Fruit fly (Drosophila melanogaster) Kc167 (cell line): Measurements from ENCODE around the gene Mcm2.

Source experiments
- Myc ChIP-seq: fragments of >200 bp; optimal IDR thresholded peaks from 2 replicates; lab custom pipeline; 2017; ENCODE audit warnings: missing external identifiers
- Sin3A ChIP-seq: fragments of >200 bp; optimal IDR thresholded peaks from 2 replicates; lab custom pipeline; 2018; ENCODE audit warnings: missing external identifiers
- h ChIP-seq: fragments of >200 bp; optimal IDR thresholded peaks from 3 replicates; lab custom pipeline; 2018; ENCODE audit warnings: missing external identifiers
- insv ChIP-seq: fragments of >200 bp; optimal IDR thresholded peaks from 3 replicates; lab custom pipeline; 2018; ENCODE audit warnings: missing external identifiers
- psq ChIP-seq: fragments of >200 bp; optimal IDR thresholded peaks from 2 replicates; lab custom pipeline; 2017; ENCODE audit warnings: missing external identifiers
- ttk ChIP-seq: sonication (Bioruptor generic); optimal IDR thresholded peaks from 2 replicates; lab custom pipeline; 2017; ENCODE audit warnings: missing external identifiers

The Mcm2 gene

dm6 chr3R:8239472-8240301 lies 25.1 kb upstream of the Mcm2 start:
- no peak for TF ChIP-seq insv (lab: Kevin White, UChicago)
- TF ChIP-seq psq (lab: Kevin White, UChicago): no peak
- no peak for TF ChIP-seq Myc (lab: Kevin White, UChicago)
- no peak for TF ChIP-seq h (lab: Kevin White, UChicago)
- no peak for TF ChIP-seq ttk
- no peak for TF ChIP-seq Sin3A (lab: Kevin White, UChicago)

dm6 chr3R:8240302-8240682 lies 24.5 kb upstream of the Mcm2 start, which contains the start of gene Ada2b:
Gene Ada2b, minus strand, starts transcription at chr3R:8240515.
- no peak for TF ChIP-seq insv (lab: Kevin White, UChicago)
- TF ChIP-seq ttk: no peak
- TF ChIP-seq psq (lab: Kevin White, UChicago): no peak
- no peak for TF ChIP-seq Sin3A (lab: Kevin White, UChicago)
- no peak for TF ChIP-seq Myc (lab: Kevin White, UChicago)
- TF ChIP-seq h (lab: Kevin White, UChicago): no peak

DNA sequence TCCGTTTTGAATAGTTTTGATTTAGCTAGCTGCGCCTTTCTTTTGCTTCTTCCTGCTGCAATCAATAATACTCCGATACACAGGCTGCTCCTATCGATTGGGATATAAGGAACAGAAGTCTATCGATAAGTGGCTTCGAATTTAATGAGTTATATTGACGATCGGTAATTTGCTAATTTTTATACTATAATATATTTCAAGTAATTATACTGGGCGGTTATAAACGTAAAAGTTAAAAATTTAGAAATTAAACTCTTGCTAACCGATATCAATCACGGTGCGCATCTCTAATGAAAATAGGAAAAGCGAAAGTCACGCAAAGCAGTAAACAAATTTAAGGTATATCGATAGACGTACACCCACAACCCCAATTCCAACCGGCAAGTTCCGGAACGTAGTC lies 21.1 kb upstream of the Mcm2 start, which contains the start of the genes CG9636, CG18749 and CG33722:
TSS of gene CG9636 (minus strand) at position 73 of the 400 bp plus-strand sequence.
TSS of gene CG18749 (plus strand) at position 336 of the 400 bp plus-strand sequence.
TSS of gene CG33722 (plus strand) at position 336 of the 400 bp plus-strand sequence.
- TF ChIP-seq ttk (no peak), Sin3A (lab: Kevin White, UChicago) (no peak), Myc (lab: Kevin White, UChicago) (no peak), h (lab: Kevin White, UChicago) (no peak), insv (lab: Kevin White, UChicago) (no peak)

DNA sequence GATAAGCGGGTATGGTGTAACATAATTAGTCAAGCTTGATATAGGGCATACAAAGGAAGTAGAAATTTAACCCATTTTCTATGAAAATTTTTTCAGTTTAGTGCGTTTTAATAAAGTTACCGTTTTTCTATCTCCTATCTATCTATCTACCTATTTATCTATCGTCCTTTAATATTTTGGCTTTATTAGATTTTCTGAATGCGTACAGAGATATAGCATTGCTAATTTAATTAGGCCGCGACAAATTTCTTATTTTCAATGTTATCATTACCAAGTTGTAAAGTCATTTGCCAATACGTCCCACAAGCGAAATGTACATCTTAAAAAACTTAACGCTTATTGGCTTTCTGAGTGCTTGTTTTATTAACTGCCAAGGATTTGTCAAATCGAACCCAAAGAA lies 16.6 kb upstream of the Mcm2 start, which contains the start of gene CG15864:
TSS of gene CG15864 (plus strand) at position 301 of the 400 bp plus-strand sequence.
- TF ChIP-seq Myc (lab: Kevin White, UChicago) (no peak), h (lab: Kevin White, UChicago) (no peak), ttk (no peak), Sin3A (lab: Kevin White, UChicago) (no peak), insv (lab: Kevin White, UChicago) (no peak), psq (lab: Kevin White, UChicago) (no peak)

DNA sequence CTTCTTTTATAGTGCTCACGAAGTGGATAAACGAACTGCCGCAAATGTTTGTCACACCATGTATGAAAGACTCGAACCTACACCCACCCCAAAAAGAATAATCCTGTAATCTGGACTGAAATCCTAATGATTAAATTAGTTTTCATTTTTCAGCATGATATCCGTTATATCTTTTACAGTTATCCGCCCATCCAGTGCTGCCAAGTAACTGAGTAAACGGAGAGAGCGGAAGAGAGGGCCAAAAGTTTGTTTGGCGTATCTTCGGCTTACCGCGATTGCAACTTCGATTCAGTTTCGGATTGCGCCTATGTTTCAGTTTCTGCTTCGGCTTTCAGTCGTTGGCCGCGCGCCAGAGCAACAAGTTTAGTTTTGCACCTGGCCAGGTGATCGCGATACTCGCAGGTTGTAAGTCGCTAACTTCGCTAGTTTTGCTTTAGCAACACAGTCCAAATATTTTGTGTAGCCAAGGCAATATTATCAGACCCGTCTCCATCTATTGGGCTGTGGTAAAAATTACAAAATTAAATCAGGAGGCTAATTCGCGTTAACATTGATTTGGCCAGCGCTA lies 14.5 kb upstream of the Mcm2 start, which contains the start of gene mtg:
TSS of gene mtg (plus strand) at position 332 of the 568 bp plus-strand sequence.
- TF ChIP-seq Sin3A (lab: Kevin White, UChicago) (no peak), psq (lab: Kevin White, UChicago) (no peak), h (lab: Kevin White, UChicago) (no peak), Myc (lab: Kevin White, UChicago) (no peak), insv (lab: Kevin White, UChicago) (no peak), ttk (no peak)

DNA sequence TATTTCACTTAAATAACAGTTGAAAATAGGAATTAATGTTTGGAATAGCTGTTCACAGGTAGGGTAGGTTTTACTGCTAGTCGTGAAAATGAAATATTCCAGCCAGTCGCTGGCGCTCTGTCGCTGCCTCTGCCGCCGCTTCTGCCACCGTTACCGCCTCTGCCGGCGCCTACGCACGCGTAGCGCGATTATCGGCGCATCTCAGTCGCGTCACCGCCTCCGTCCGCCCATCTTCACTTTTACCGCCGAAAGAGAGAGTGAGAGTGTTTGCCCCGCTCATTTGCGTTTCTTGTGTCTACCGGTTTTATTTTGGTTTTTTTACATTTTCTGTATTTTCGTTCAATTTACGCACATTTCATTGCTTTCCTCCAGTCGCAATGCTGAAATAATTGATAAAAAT lies 13.2 kb upstream of the Mcm2 start:
- no peak for TF ChIP-seq insv (lab: Kevin White, UChicago)
- no peak for TF ChIP-seq h (lab: Kevin White, UChicago)
- TF ChIP-seq Myc (lab: Kevin White, UChicago): no peak
- no peak for TF ChIP-seq psq (lab: Kevin White, UChicago)
- TF ChIP-seq ttk: no peak
- no peak for TF ChIP-seq Sin3A (lab: Kevin White, UChicago)

DNA sequence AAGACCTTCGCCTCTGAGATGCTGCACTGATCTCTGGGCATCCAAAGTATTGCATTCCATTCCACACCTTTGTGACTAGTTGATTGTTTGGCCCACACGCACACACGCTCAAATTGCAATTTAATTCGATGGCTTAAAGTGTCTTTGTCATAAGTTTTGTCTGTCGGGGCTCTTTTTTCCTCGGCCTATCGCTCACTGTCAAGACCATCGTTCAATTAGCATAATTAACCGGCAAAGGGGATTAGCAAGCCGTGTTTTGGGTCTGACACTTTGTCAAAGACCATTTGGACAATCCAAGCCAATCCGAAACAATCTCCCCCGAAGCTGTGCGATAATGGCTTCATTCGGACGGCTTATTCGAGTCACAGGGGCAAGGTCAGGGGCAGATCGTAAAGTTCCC lies 10.4 kb upstream of the Mcm2 start:
- no peak for TF ChIP-seq psq (lab: Kevin White, UChicago)
- no peak for TF ChIP-seq insv (lab: Kevin White, UChicago)
- no peak for TF ChIP-seq Myc (lab: Kevin White, UChicago)
- no peak for TF ChIP-seq Sin3A (lab: Kevin White, UChicago)
- no peak for TF ChIP-seq ttk

- TF ChIP-seq h (lab: Kevin White, UChicago) (no peak), Sin3A (lab: Kevin White, UChicago) (no peak), psq (lab: Kevin White, UChicago) (no peak), ttk (no peak)
Observed at dm6 chr3R:8256040-8256439, 8.7 kb upstream of the Mcm2 start.

- no peak for TF ChIP-seq h (lab: Kevin White, UChicago)
- no peak for TF ChIP-seq psq (lab: Kevin White, UChicago)
- no peak for TF ChIP-seq Sin3A (lab: Kevin White, UChicago)
Observed at dm6 chr3R:8261634-8262033, 3.1 kb upstream of the Mcm2 start.

dm6 chr3R:8269740-8270139 lies 5.0 kb downstream of the Mcm2 start, which contains the start of gene CG9630:
Gene CG9630, minus strand, starts transcription at chr3R:8269896.
- no peak for TF ChIP-seq Myc (lab: Kevin White, UChicago)
- no peak for TF ChIP-seq h (lab: Kevin White, UChicago)
- no peak for TF ChIP-seq ttk
- no peak for TF ChIP-seq Sin3A (lab: Kevin White, UChicago)
- no peak for TF ChIP-seq psq (lab: Kevin White, UChicago)
- TF ChIP-seq insv (lab: Kevin White, UChicago): no peak

DNA sequence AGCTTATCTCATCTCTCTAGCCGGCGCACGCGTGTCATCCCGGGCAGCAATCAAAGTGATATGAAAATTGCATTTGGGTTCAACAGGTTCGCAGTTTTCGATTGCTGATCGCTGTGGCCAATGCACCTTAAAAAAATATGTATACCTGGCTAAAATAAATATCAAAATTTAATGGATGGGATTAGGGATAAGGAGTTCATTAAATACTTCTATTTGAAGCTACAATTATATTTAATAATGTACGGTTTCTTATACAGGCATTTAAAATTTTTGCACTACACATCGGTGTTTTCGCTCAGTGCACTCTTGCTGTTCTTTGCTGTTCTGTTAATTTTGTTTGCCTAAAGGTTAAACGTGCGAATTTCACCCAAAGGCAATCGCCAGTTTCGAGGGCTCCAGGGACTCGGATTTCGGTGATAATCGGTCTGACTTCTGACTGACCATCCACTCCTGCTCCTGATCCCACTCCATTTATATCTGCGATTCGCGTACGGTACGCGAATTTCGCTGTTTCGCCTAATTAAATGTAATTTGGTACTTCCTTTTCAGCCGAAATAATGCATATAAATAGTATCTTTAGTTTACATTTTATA lies 7.9 kb downstream of the Mcm2 start:
- TF ChIP-seq h (lab: Kevin White, UChicago) (no peak), ttk (no peak), Myc (lab: Kevin White, UChicago) (no peak), insv (lab: Kevin White, UChicago) (no peak), Sin3A (lab: Kevin White, UChicago) (no peak), psq (lab: Kevin White, UChicago) (no peak)
